Fruit fly (Drosophila melanogaster): ENCODE results near the gene CG12268.

The CG12268 gene

dm6 chr3R:23939921-23940839 is 8.0 kb downstream of the CG12268 start (continued):
- TF ChIP-seq Xbp1 (GFP tag; optimal IDR thresholded peaks at IDR 0.05) (no peak), CG11398 (GFP tag; optimal IDR thresholded peaks at IDR 0.05) (peak; percentile 68), toy (GFP tag; IDR thresholded peaks at IDR 0.05) (peak; percentile 47; the same call in 1 of the 2 replicates), wor (GFP tag; IDR thresholded peaks at IDR 0.05) (peak; percentile 41; the same call in 1 of the 2 replicates), CG2129 (GFP tag; IDR thresholded peaks at IDR 0.05; ENCODE audit: partially characterized antibody) (no peak), C15 (GFP tag; IDR thresholded peaks at IDR 0.05) (peak; percentile 62; the same call in 1 of the 3 replicates), CG10274 (GFP tag; optimal IDR thresholded peaks at IDR 0.05) (peak; percentile 63), ftz-f1 (GFP tag; optimal IDR thresholded peaks at IDR 0.05) (peak; percentile 70), Sox102F (GFP tag; optimal IDR thresholded peaks at IDR 0.05) (peak; percentile 76), CG2678 (tag; optimal IDR thresholded peaks at IDR 0.05) (peak; percentile 88), Ssrp (tag; optimal IDR thresholded peaks at IDR 0.05) (peak; percentile 13), Ets97D (GFP tag; optimal IDR thresholded peaks at IDR 0.05) (peak; percentile 36), CG31365 (tag; optimal IDR thresholded peaks at IDR 0.05) (peak; percentile 76), CHES-1-like (GFP tag; optimal IDR thresholded peaks at IDR 0.05) (peak; percentile 51), pros (GFP tag; optimal IDR thresholded peaks at IDR 0.05) (no peak), CG17829 (tag; optimal IDR thresholded peaks at IDR 0.05) (peak; percentile 52), ATbp (GFP tag; optimal IDR thresholded peaks at IDR 0.05) (peak; percentile 98), CG7963 (GFP tag; IDR thresholded peaks at IDR 0.05; ENCODE audit: partially characterized antibody) (no peak), CG32532 (GFP tag; IDR thresholded peaks at IDR 0.05) (no peak; the same call in 1 of the 2 replicates), Sin3A (optimal IDR thresholded peaks at IDR 0.05) (no peak), usp (GFP tag; optimal IDR thresholded peaks at IDR 0.05) (no peak), row (GFP tag; IDR thresholded peaks at IDR 0.05) (no peak), MESR4 (GFP tag; optimal IDR thresholded peaks at IDR 0.05) (peak; percentile 38), h (optimal IDR thresholded peaks at IDR 0.05) (no peak), CG16815 (GFP tag; optimal IDR thresholded peaks at IDR 0.05) (peak; percentile 28), knrl (GFP tag; IDR thresholded peaks at IDR 0.05; ENCODE audit: partially characterized antibody) (no peak), CG6175 (GFP tag; IDR thresholded peaks at IDR 0.05) (no peak; the same call in 2 of the 3 replicates), CG3847 (GFP tag; IDR thresholded peaks at IDR 0.05) (peak; percentile 19; the same call in 1 of the 2 replicates), CG17359 (tag; optimal IDR thresholded peaks at IDR 0.05) (peak; percentile 93), lab (GFP tag; optimal IDR thresholded peaks at IDR 0.05) (peak; percentile 93), br (optimal IDR thresholded peaks at IDR 0.05) (no peak), CG10462 (GFP tag; optimal IDR thresholded peaks at IDR 0.05) (peak; percentile 69), Hand (GFP tag; optimal IDR thresholded peaks at IDR 0.05) (peak; percentile 7), rib (GFP tag; IDR thresholded peaks at IDR 0.05) (peak; percentile 71), CG11504 (tag; optimal IDR thresholded peaks at IDR 0.05) (peak; percentile 77), eyg (GFP tag; optimal IDR thresholded peaks at IDR 0.05) (peak; percentile 12), croc (GFP tag; conservative IDR thresholded peaks at IDR 0.05) (no peak), Lhr (GFP tag; optimal IDR thresholded peaks at IDR 0.05) (peak; percentile 88), psq (GFP tag; optimal IDR thresholded peaks at IDR 0.05) (peak; percentile 54), dpn (GFP tag; optimal IDR thresholded peaks at IDR 0.05) (peak; percentile 56 to 57), her (GFP tag; optimal IDR thresholded peaks at IDR 0.05) (peak; percentile 20), abd-A (tag; optimal IDR thresholded peaks at IDR 0.05) (no peak), ato (GFP tag; IDR thresholded peaks at IDR 0.05; ENCODE audit: partially characterized antibody) (no peak), fu2 (GFP tag; optimal IDR thresholded peaks at IDR 0.05) (peak; percentile 4), Camta (GFP tag; optimal IDR thresholded peaks at IDR 0.05) (peak; percentile 70), repo (GFP tag; optimal IDR thresholded peaks at IDR 0.05) (peak; percentile 66), CG13296 (GFP tag; optimal IDR thresholded peaks at IDR 0.05) (peak; percentile 91), CG10979 (tag; optimal IDR thresholded peaks at IDR 0.05) (peak; percentile 57), p53 (GFP tag; optimal IDR thresholded peaks at IDR 0.05) (no peak), CTCF (GFP tag; optimal IDR thresholded peaks at IDR 0.05) (peak; percentile 30)

Measured in whole organism, embryonic.